Fruit fly (Drosophila melanogaster) whole organism, embryonic: Measurements from ENCODE around the gene Alg9.
A peak's percentile ranks its signal among the peaks of the same experiment; 100 is the strongest.

ENCODE experiments used
- Ada2b ChIP-seq: fragments of 200-800 bp; sonication (Bioruptor generic); IDR thresholded peaks from 2 replicates; pipeline ENCODE4 v1.3.6; 2022; ENCODE audit warnings: missing biosample characterization, missing genetic modification characterization
- CG10565 ChIP-seq: fragments of 200-800 bp; sonication (Bioruptor generic); optimal IDR thresholded peaks from 3 replicates; lab custom pipeline; 2016; ENCODE audit warnings: missing biosample characterization, mild to moderate bottlenecking, missing genetic modification characterization
- CG12744 ChIP-seq: fragments of 200-800 bp; sonication (Bioruptor generic); optimal IDR thresholded peaks from 2 replicates; lab custom pipeline; 2016; ENCODE audit warnings: missing biosample characterization, missing genetic modification characterization
- CG13624 ChIP-seq: fragments of 200-800 bp; sonication (Bioruptor generic); optimal IDR thresholded peaks from 2 replicates; lab custom pipeline; 2016; ENCODE audit warnings: missing biosample characterization, missing genetic modification characterization
- CG13775 ChIP-seq: fragments of 200-800 bp; sonication (Bioruptor generic); optimal IDR thresholded peaks from 3 replicates; lab custom pipeline; 2017; ENCODE audit warnings: missing biosample characterization, mild to moderate bottlenecking, missing genetic modification characterization
- CG15696 ChIP-seq: fragments of 200-800 bp; sonication (Bioruptor generic); optimal IDR thresholded peaks from 2 replicates; lab custom pipeline; 2019; ENCODE audit warnings: missing biosample characterization, mild to moderate bottlenecking, missing genetic modification characterization, moderate library complexity
- CG16815 ChIP-seq: fragments of 200-800 bp; sonication (Bioruptor generic); optimal IDR thresholded peaks from 3 replicates; lab custom pipeline; 2017; ENCODE audit warnings: missing biosample characterization, mild to moderate bottlenecking, missing genetic modification characterization
- CG1832 ChIP-seq: fragments of 200-800 bp; sonication (Bioruptor generic); optimal IDR thresholded peaks from 2 replicates; lab custom pipeline; 2017; ENCODE audit warnings: missing biosample characterization, mild to moderate bottlenecking, missing genetic modification characterization, inconsistent platforms
- CG2678 ChIP-seq: fragments of 200-800 bp; sonication (Bioruptor generic); optimal IDR thresholded peaks from 3 replicates; lab custom pipeline; 2019; ENCODE audit warnings: missing biosample characterization, mild to moderate bottlenecking, missing genetic modification characterization, moderate library complexity
- CG31365 ChIP-seq: fragments of 200-800 bp; sonication (Bioruptor generic); optimal IDR thresholded peaks from 2 replicates; lab custom pipeline; 2018; ENCODE audit warnings: missing biosample characterization, mild to moderate bottlenecking, missing genetic modification characterization
- CG3838 ChIP-seq: fragments of 200-800 bp; sonication (Bioruptor generic); optimal IDR thresholded peaks from 3 replicates; lab custom pipeline; 2016; ENCODE audit warnings: missing biosample characterization, missing genetic modification characterization
- CG42726 ChIP-seq: fragments of 200-800 bp; sonication (Bioruptor generic); IDR thresholded peaks from 2 replicates; pipeline ENCODE4 v1.3.6; 2022; ENCODE audit warnings: missing biosample characterization, missing genetic modification characterization; ENCODE audit not compliant: partially characterized antibody
- CG4617 ChIP-seq: fragments of 200-800 bp; sonication (Bioruptor generic); optimal IDR thresholded peaks from 3 replicates; lab custom pipeline; 2016; ENCODE audit warnings: missing biosample characterization, missing genetic modification characterization, borderline replicate concordance
- CG9437 ChIP-seq: fragments of 200-800 bp; sonication (Bioruptor generic); optimal IDR thresholded peaks from 2 replicates; lab custom pipeline; 2018; ENCODE audit warnings: missing biosample characterization, mild to moderate bottlenecking, missing genetic modification characterization
- CkIIα-i1 ChIP-seq: fragments of 200-800 bp; sonication (Bioruptor generic); IDR thresholded peaks from 2 replicates; pipeline ENCODE4 v1.3.6; 2022; ENCODE audit warnings: missing biosample characterization, missing genetic modification characterization
- D19B ChIP-seq: fragments of 200-800 bp; sonication (Bioruptor generic); optimal IDR thresholded peaks from 2 replicates; lab custom pipeline; 2017; ENCODE audit warnings: missing biosample characterization, mild to moderate bottlenecking, missing genetic modification characterization
- Elba2 ChIP-seq: fragments of 200-800 bp; sonication (Bioruptor generic); optimal IDR thresholded peaks from 3 replicates; lab custom pipeline; 2016; ENCODE audit warnings: missing biosample characterization, missing genetic modification characterization
- Ets97D ChIP-seq: fragments of 200-800 bp; sonication (Bioruptor generic); optimal IDR thresholded peaks from 3 replicates; lab custom pipeline; 2016; ENCODE audit warnings: missing biosample characterization, missing genetic modification characterization
- Gug ChIP-seq: fragments of 200-800 bp; sonication (Bioruptor generic); IDR thresholded peaks from 4 replicates; pipeline ENCODE4 v1.3.6; 2022; ENCODE audit warnings: missing biosample characterization, missing genetic modification characterization
- HLHmδ ChIP-seq: fragments of 200-800 bp; sonication (Bioruptor generic); optimal IDR thresholded peaks from 2 replicates; lab custom pipeline; 2018; ENCODE audit warnings: missing biosample characterization, mild to moderate bottlenecking, missing genetic modification characterization, moderate library complexity
- Hand ChIP-seq: fragments of 200-800 bp; sonication (Bioruptor generic); optimal IDR thresholded peaks from 2 replicates; lab custom pipeline; 2017; ENCODE audit warnings: mild to moderate bottlenecking, missing biosample characterization, missing genetic modification reagents, missing genetic modification characterization
- Hr39 ChIP-seq: fragments of >200 bp; optimal IDR thresholded peaks from 2 replicates; lab custom pipeline; 2017
- Hr51 ChIP-seq, 2 experiments: fragments of 200-800 bp; sonication (Bioruptor generic); optimal IDR thresholded peaks; 2 replicates in 1 of 2; 3 replicates in 1 of 2; lab custom pipeline; 2016 to 2018; ENCODE audit warnings: missing biosample characterization in 2 of 2, missing genetic modification characterization in 2 of 2, mild to moderate bottlenecking in 1 of 2, moderate library complexity in 1 of 2
- Lpt ChIP-seq: fragments of >200 bp; optimal IDR thresholded peaks from 2 replicates; lab custom pipeline; 2018; ENCODE audit warnings: missing biosample characterization, missing genetic modification characterization
- MBD-R2 ChIP-seq: fragments of 200-800 bp; sonication (Bioruptor generic); IDR thresholded peaks from 2 replicates; pipeline ENCODE4 v1.3.6; 2022; ENCODE audit warnings: missing biosample characterization, missing genetic modification characterization
- PHDP ChIP-seq: fragments of 200-800 bp; sonication (Bioruptor generic); optimal IDR thresholded peaks from 3 replicates; lab custom pipeline; 2018; ENCODE audit warnings: missing biosample characterization, mild to moderate bottlenecking, missing genetic modification characterization, moderate library complexity
- Pdp1 ChIP-seq, 2 experiments: fragments of 200-800 bp; sonication (Bioruptor generic); optimal IDR thresholded peaks; 3 replicates each; lab custom pipeline; 2016; ENCODE audit warnings: missing biosample characterization in 2 of 2, missing genetic modification characterization in 2 of 2, mild to moderate bottlenecking in 1 of 2, moderate library complexity in 1 of 2
- ac ChIP-seq: fragments of 200-800 bp; sonication (Bioruptor generic); optimal IDR thresholded peaks from 3 replicates; lab custom pipeline; 2017; ENCODE audit warnings: missing biosample characterization, mild to moderate bottlenecking, missing genetic modification characterization
- ap ChIP-seq: fragments of 200-800 bp; sonication (Bioruptor generic); IDR thresholded peaks from 2 replicates; pipeline ENCODE4 v1.3.6; 2022; ENCODE audit warnings: missing biosample characterization, missing genetic modification characterization
- ash1 ChIP-seq: fragments of 200-800 bp; sonication (Bioruptor generic); optimal IDR thresholded peaks from 2 replicates; lab custom pipeline; 2018; ENCODE audit warnings: missing biosample characterization, mild to moderate bottlenecking, missing genetic modification characterization
- bigmax ChIP-seq: fragments of 200-800 bp; sonication (Bioruptor generic); optimal IDR thresholded peaks from 2 replicates; lab custom pipeline; 2018; ENCODE audit warnings: missing biosample characterization, mild to moderate bottlenecking, missing genetic modification characterization
- br ChIP-seq: fragments of >200 bp; optimal IDR thresholded peaks from 2 replicates; lab custom pipeline; 2017
- cad ChIP-seq: fragments of >200 bp; optimal IDR thresholded peaks from 2 replicates; lab custom pipeline; 2017; ENCODE audit warnings: missing biosample characterization, missing genetic modification characterization
- cas ChIP-seq: fragments of 200-800 bp; sonication (Bioruptor generic); IDR thresholded peaks from 2 replicates; pipeline ENCODE4 v1.3.6; 2022; ENCODE audit warnings: missing biosample characterization, missing genetic modification characterization
- caup ChIP-seq: fragments of 200-800 bp; sonication (Bioruptor generic); optimal IDR thresholded peaks from 3 replicates; lab custom pipeline; 2017; ENCODE audit warnings: missing biosample characterization, mild to moderate bottlenecking, missing genetic modification characterization, moderate library complexity; ENCODE audit not compliant: severe bottlenecking
- cg ChIP-seq: fragments of 200-800 bp; sonication (Bioruptor generic); optimal IDR thresholded peaks from 3 replicates; lab custom pipeline; 2019; ENCODE audit warnings: missing biosample characterization, mild to moderate bottlenecking, missing genetic modification characterization, moderate library complexity
- crol ChIP-seq: fragments of 200-800 bp; sonication (Bioruptor generic); IDR thresholded peaks from 2 replicates; pipeline ENCODE4 v1.3.6; 2022; ENCODE audit warnings: missing biosample characterization, missing genetic modification characterization
- dimm ChIP-seq: fragments of 200-800 bp; sonication (Bioruptor generic); IDR thresholded peaks from 2 replicates; pipeline ENCODE4 v1.3.6; 2022; ENCODE audit warnings: missing biosample characterization, missing genetic modification characterization
- fd96Cb ChIP-seq: fragments of 200-800 bp; sonication (Bioruptor generic); optimal IDR thresholded peaks from 2 replicates; lab custom pipeline; 2018; ENCODE audit warnings: missing biosample characterization, mild to moderate bottlenecking, missing genetic modification characterization, moderate library complexity
- gsb-n ChIP-seq: fragments of 200-800 bp; sonication (Bioruptor generic); optimal IDR thresholded peaks from 3 replicates; lab custom pipeline; 2018; ENCODE audit warnings: missing biosample characterization, mild to moderate bottlenecking, missing genetic modification characterization
- inv ChIP-seq: fragments of 200-800 bp; sonication (Bioruptor generic); IDR thresholded peaks from 2 replicates; pipeline ENCODE4 v1.3.6; 2022; ENCODE audit warnings: missing biosample characterization, missing genetic modification characterization; ENCODE audit not compliant: partially characterized antibody
- klu ChIP-seq: fragments of 200-800 bp; sonication (Bioruptor generic); IDR thresholded peaks from 2 replicates; pipeline ENCODE4 v1.3.6; 2022; ENCODE audit warnings: missing biosample characterization, missing genetic modification characterization
- pnt ChIP-seq: fragments of 200-800 bp; sonication (Bioruptor generic); optimal IDR thresholded peaks from 3 replicates; lab custom pipeline; 2016; ENCODE audit warnings: missing biosample characterization, missing genetic modification characterization
- pzg ChIP-seq: fragments of 200-800 bp; sonication (Bioruptor generic); optimal IDR thresholded peaks from 3 replicates; lab custom pipeline; 2018; ENCODE audit warnings: missing biosample characterization, mild to moderate bottlenecking, missing genetic modification characterization, moderate library complexity
- row ChIP-seq: fragments of 200-800 bp; sonication (Bioruptor generic); IDR thresholded peaks from 3 replicates; pipeline ENCODE4 v1.3.6; 2022; ENCODE audit warnings: missing biosample characterization, missing genetic modification characterization
- sc ChIP-seq, 3 experiments: fragments of >200 bp in 2 of 3; fragments of 200-800 bp in 1 of 3; sonication (Bioruptor generic) in 1 of 3; optimal IDR thresholded peaks; 2 replicates in 2 of 3; 3 replicates in 1 of 3; lab custom pipeline; 2017; ENCODE audit warnings: mild to moderate bottlenecking in 1 of 3, missing biosample characterization in 1 of 3, missing genetic modification characterization in 1 of 3, missing genetic modification reagents in 1 of 3
- slou ChIP-seq: fragments of 200-800 bp; sonication (Bioruptor generic); optimal IDR thresholded peaks from 3 replicates; lab custom pipeline; 2016; ENCODE audit warnings: missing biosample characterization, missing genetic modification characterization
- stwl ChIP-seq: fragments of 200-800 bp; sonication (Bioruptor generic); optimal IDR thresholded peaks from 3 replicates; lab custom pipeline; 2018; ENCODE audit warnings: missing biosample characterization, mild to moderate bottlenecking, missing genetic modification characterization, moderate library complexity
- usp ChIP-seq: fragments of >200 bp; optimal IDR thresholded peaks from 2 replicates; lab custom pipeline; 2017; ENCODE audit warnings: missing biosample characterization, missing genetic modification characterization
- zfh1 ChIP-seq: fragments of 200-800 bp; sonication (Bioruptor generic); IDR thresholded peaks from 3 replicates; pipeline ENCODE4 v1.3.6; 2022; ENCODE audit warnings: missing biosample characterization, missing genetic modification characterization

The Alg9 gene

DNA sequence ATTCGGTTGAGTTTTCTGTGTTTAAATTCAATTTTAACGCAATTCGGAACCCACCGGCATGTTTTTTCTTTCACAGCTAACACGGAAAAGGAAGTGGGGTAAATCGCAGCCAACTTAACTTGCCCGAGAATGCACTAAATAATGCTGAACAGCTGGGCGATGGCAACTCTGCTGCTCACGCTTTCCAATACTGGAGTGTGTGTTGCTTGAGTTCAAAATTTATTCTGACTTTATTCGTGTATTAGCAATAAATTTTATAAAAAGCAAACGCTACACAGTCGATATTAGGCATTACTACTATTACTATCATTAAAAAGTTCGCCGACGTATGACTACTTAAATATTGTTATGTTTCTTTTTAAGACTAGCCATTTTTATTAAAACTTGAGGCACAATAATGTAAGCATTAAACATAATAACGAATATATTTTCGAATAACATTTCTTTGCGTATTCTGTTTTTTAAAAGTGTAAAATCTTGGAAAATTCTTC lies 26.0 kb downstream of the Alg9 start, which contains the start of the genes RpS27 and Nup37 (continued):
- peak; percentile 92 for TF ChIP-seq dimm (GFP tag; lab: Robert Waterston, UW)
- TF ChIP-seq caup (GFP tag; lab: Kevin White, UChicago), result peak; percentile 100
- TF ChIP-seq CG15696 (tag; lab: Kevin White, UChicago), result peak; percentile 81
- TF ChIP-seq inv, result no peak
- TF ChIP-seq CG1832 (GFP tag; lab: Kevin White, UChicago), result no peak
- no peak for TF ChIP-seq Lpt (GFP tag; lab: Kevin White, UChicago)
- no peak for TF ChIP-seq usp (GFP tag; lab: Kevin White, UChicago)
- TF ChIP-seq slou (GFP tag; lab: Kevin White, UChicago), result peak; percentile 97
- peak; percentile 96 for TF ChIP-seq PHDP (tag; lab: Kevin White, UChicago)
- TF ChIP-seq pzg (GFP tag; lab: Kevin White, UChicago), result peak; percentile 97
- TF ChIP-seq CG10565, result peak; percentile 91
- TF ChIP-seq cg, result no peak
- peak; percentile 91 for TF ChIP-seq cas (GFP tag; lab: Robert Waterston, UW)
- peak; percentile 91 for TF ChIP-seq pnt (GFP tag; lab: Kevin White, UChicago)
- TF ChIP-seq ash1 (GFP tag; lab: Kevin White, UChicago), result peak; percentile 99
- TF ChIP-seq crol (GFP tag; lab: Robert Waterston, UW), result peak; percentile 78; the same call in 1 of the 2 replicates
- TF ChIP-seq klu (GFP tag; lab: Robert Waterston, UW), result peak; percentile 92
- peak; percentile 92 to 99 for TF ChIP-seq Hr51 (GFP tag; optimal IDR thresholded peaks at IDR 0.05; lab: Kevin White, UChicago)
- TF ChIP-seq ac (GFP tag; lab: Kevin White, UChicago), result peak; percentile 99
- no peak for TF ChIP-seq sc (optimal IDR thresholded peaks at IDR 0.05; lab: Kevin White, UChicago)
- TF ChIP-seq sc (GFP tag; optimal IDR thresholded peaks at IDR 0.05; lab: Kevin White, UChicago), result peak; percentile 97
- no peak for TF ChIP-seq CG42726 (GFP tag; lab: Robert Waterston, UW)
- TF ChIP-seq row (GFP tag; lab: Robert Waterston, UW), result peak; percentile 86
- TF ChIP-seq cad (GFP tag; lab: Kevin White, UChicago), result no peak
- peak; percentile 98 for TF ChIP-seq zfh1 (GFP tag; lab: Robert Waterston, UW)
- peak; percentile 86 for TF ChIP-seq bigmax (GFP tag; lab: Kevin White, UChicago)
- TF ChIP-seq Elba2 (GFP tag; lab: Kevin White, UChicago), result peak; percentile 72
- TF ChIP-seq Pdp1 (GFP tag; optimal IDR thresholded peaks at IDR 0.05; lab: Kevin White, UChicago), result peak; percentile 94 to 97
- peak; percentile 96 for TF ChIP-seq CG12744 (GFP tag; lab: Kevin White, UChicago)
- TF ChIP-seq MBD-R2, result peak; percentile 86
- peak; percentile 100 for TF ChIP-seq HLHmδ (GFP tag; lab: Kevin White, UChicago)
- TF ChIP-seq Ada2b (GFP tag; lab: Robert Waterston, UW), result peak; percentile 87
- peak; percentile 94 for TF ChIP-seq D19B
- TF ChIP-seq CG9437 (GFP tag; lab: Kevin White, UChicago), result peak; percentile 94
- peak; percentile 92 for TF ChIP-seq CG2678
- TF ChIP-seq Hr39, result no peak
- TF ChIP-seq br (lab: Kevin White, UChicago), result no peak
- peak; percentile 100 for TF ChIP-seq Ets97D (GFP tag; lab: Kevin White, UChicago)
- peak; percentile 95 for TF ChIP-seq gsb-n (tag; lab: Kevin White, UChicago)
- TF ChIP-seq CG3838 (GFP tag; lab: Kevin White, UChicago), result peak; percentile 98
- TF ChIP-seq CG4617 (GFP tag; lab: Kevin White, UChicago), result peak; percentile 99
- TF ChIP-seq CG13624 (GFP tag; lab: Kevin White, UChicago), result peak; percentile 99
- TF ChIP-seq fd96Cb (tag; lab: Kevin White, UChicago), result peak; percentile 91
- peak; percentile 95 for TF ChIP-seq CG16815
- peak; percentile 95 for TF ChIP-seq ap
- TF ChIP-seq CG31365, result peak; percentile 92
- peak; percentile 94 for TF ChIP-seq Hand (GFP tag; lab: Kevin White, UChicago)
- peak; percentile 87; the same call in 1 of the 2 replicates for TF ChIP-seq CkIIα-i1
- TF ChIP-seq CG13775, result peak; percentile 99
- peak; percentile 92 for TF ChIP-seq Gug (GFP tag; lab: Robert Waterston, UW)
- peak; percentile 95 for TF ChIP-seq stwl
